Fruit fly (Drosophila melanogaster) whole organism, wandering third instar larva: ENCODE results near the gene osp.
A peak's percentile ranks its signal among the peaks of the same experiment; 100 is the strongest.

Experiments
- Abd-B ChIP-seq: fragments of >200 bp; optimal IDR thresholded peaks from 2 replicates; lab custom pipeline; 2017; ENCODE audit warnings: missing biosample characterization, missing genetic modification characterization
- CG32264 ChIP-seq: fragments of 200-800 bp; sonication (Bioruptor generic); optimal IDR thresholded peaks from 2 replicates; lab custom pipeline; 2016; ENCODE audit warnings: missing biosample characterization, missing genetic modification characterization
- CG9705 ChIP-seq: fragments of 200-800 bp; sonication (Bioruptor generic); optimal IDR thresholded peaks from 2 replicates; lab custom pipeline; 2018; ENCODE audit warnings: missing biosample characterization, mild to moderate bottlenecking, missing genetic modification characterization
- CrebA ChIP-seq: fragments of 200-800 bp; sonication (Bioruptor generic); optimal IDR thresholded peaks from 2 replicates; lab custom pipeline; 2016; ENCODE audit warnings: missing biosample characterization, mild to moderate bottlenecking, missing genetic modification characterization, borderline replicate concordance
- Dfd ChIP-seq: fragments of >200 bp; optimal IDR thresholded peaks from 2 replicates; lab custom pipeline; 2017; ENCODE audit warnings: missing biosample characterization, missing genetic modification characterization
- Dif ChIP-seq: fragments of 200-275, 200-300 bp; sonication (Bioruptor generic); optimal IDR thresholded peaks from 2 replicates; lab custom pipeline; 2018; ENCODE audit warnings: missing biosample characterization, missing genetic modification characterization; ENCODE audit not compliant: partially characterized antibody
- GATAd ChIP-seq: sonication (Bioruptor generic); optimal IDR thresholded peaks from 2 replicates; lab custom pipeline; 2016; ENCODE audit warnings: missing biosample characterization, missing genetic modification characterization
- HLH106 ChIP-seq: fragments of 200-800 bp; optimal IDR thresholded peaks from 3 replicates; lab custom pipeline; 2019; ENCODE audit warnings: missing biosample characterization, mild to moderate bottlenecking, missing genetic modification characterization, moderate library complexity
- Hnf4 ChIP-seq: fragments of 200-800 bp; sonication (Bioruptor generic); optimal IDR thresholded peaks from 2 replicates; lab custom pipeline; 2016; ENCODE audit warnings: missing biosample characterization, mild to moderate bottlenecking, missing genetic modification characterization
- Hr78 ChIP-seq: fragments of >200 bp; optimal IDR thresholded peaks from 2 replicates; lab custom pipeline; 2017; ENCODE audit warnings: missing biosample characterization, missing genetic modification characterization
- Hr83 ChIP-seq: fragments of 200-300 bp; sonication (Bioruptor generic); optimal IDR thresholded peaks from 2 replicates; lab custom pipeline; 2016; ENCODE audit warnings: missing biosample characterization, mild to moderate bottlenecking, missing genetic modification characterization, moderate library complexity; ENCODE audit not compliant: poor library complexity, severe bottlenecking
- Jra ChIP-seq: sonication (Bioruptor generic); optimal IDR thresholded peaks from 2 replicates; lab custom pipeline; 2016; ENCODE audit warnings: missing biosample characterization, missing genetic modification characterization
- Mio ChIP-seq: sonication (Bioruptor generic); optimal IDR thresholded peaks from 2 replicates; lab custom pipeline; 2016; ENCODE audit warnings: missing biosample characterization, missing genetic modification characterization
- Myc ChIP-seq: fragments of >200 bp; optimal IDR thresholded peaks from 2 replicates; lab custom pipeline; 2017
- N ChIP-seq: fragments of >200 bp; optimal IDR thresholded peaks from 2 replicates; lab custom pipeline; 2018; ENCODE audit warnings: missing biosample characterization, missing external identifiers, missing genetic modification characterization
- OdsH ChIP-seq: fragments of 200-800 bp; sonication (Bioruptor generic); optimal IDR thresholded peaks from 2 replicates; lab custom pipeline; 2016; ENCODE audit warnings: missing biosample characterization, mild to moderate bottlenecking, missing genetic modification characterization
- Rel ChIP-seq, 2 experiments: fragments of 200-800 bp; sonication (Bioruptor generic) in 1 of 2; optimal IDR thresholded peaks; 2 replicates in 1 of 2; 3 replicates in 1 of 2; lab custom pipeline; 2016 to 2019; ENCODE audit warnings: mild to moderate bottlenecking in 2 of 2, missing biosample characterization in 2 of 2, missing genetic modification characterization in 2 of 2, moderate library complexity in 1 of 2
- Sp1 ChIP-seq: fragments of 200-800 bp; sonication (Bioruptor generic); optimal IDR thresholded peaks from 3 replicates; lab custom pipeline; 2019; ENCODE audit warnings: missing biosample characterization, mild to moderate bottlenecking, missing genetic modification characterization, moderate library complexity
- Vsx2 ChIP-seq: fragments of 200-300, 225-300 bp; sonication (Bioruptor generic); optimal IDR thresholded peaks from 2 replicates; lab custom pipeline; 2018; ENCODE audit warnings: missing biosample characterization, missing genetic modification characterization; ENCODE audit not compliant: partially characterized antibody
- br ChIP-seq: fragments of 200-800 bp; sonication (Bioruptor generic); optimal IDR thresholded peaks from 2 replicates; lab custom pipeline; 2016; ENCODE audit warnings: missing biosample characterization, missing genetic modification characterization
- brk ChIP-seq: fragments of 200-800 bp; sonication (Bioruptor generic); optimal IDR thresholded peaks from 2 replicates; lab custom pipeline; 2016; ENCODE audit warnings: missing biosample characterization, mild to moderate bottlenecking, missing genetic modification characterization
- dl ChIP-seq, 2 experiments: fragments of 175-275, 200-275 bp in 1 of 2; fragments of 200-275 bp in 1 of 2; sonication (Bioruptor generic); optimal IDR thresholded peaks; lab custom pipeline; 2018; ENCODE audit warnings: mild to moderate bottlenecking in 2 of 2, missing biosample characterization in 2 of 2, missing genetic modification characterization in 2 of 2, moderate library complexity in 2 of 2; ENCODE audit not compliant: partially characterized antibody in 2 of 2, insufficient read depth in 1 of 2
- dmrt93B ChIP-seq: fragments of 200-800 bp; sonication (Bioruptor generic); optimal IDR thresholded peaks from 2 replicates; lab custom pipeline; 2018; ENCODE audit warnings: missing biosample characterization, mild to moderate bottlenecking, missing genetic modification characterization
- dsf ChIP-seq: sonication (Bioruptor generic); optimal IDR thresholded peaks from 2 replicates; lab custom pipeline; 2016; ENCODE audit warnings: missing biosample characterization, missing genetic modification characterization, borderline replicate concordance
- ey ChIP-seq: fragments of 200-800 bp; sonication (Bioruptor generic); optimal IDR thresholded peaks from 2 replicates; lab custom pipeline; 2016; ENCODE audit warnings: missing biosample characterization, missing genetic modification characterization
- foxo ChIP-seq, 2 experiments: fragments of 200-800 bp; sonication (Bioruptor generic); optimal IDR thresholded peaks; 2 replicates in 1 of 2; 3 replicates in 1 of 2; lab custom pipeline; 2016 to 2017; ENCODE audit warnings: missing biosample characterization in 2 of 2, missing genetic modification characterization in 2 of 2
- fru ChIP-seq: fragments of 200-800 bp; sonication (Bioruptor generic); optimal IDR thresholded peaks from 3 replicates; lab custom pipeline; 2016; ENCODE audit warnings: missing biosample characterization, mild to moderate bottlenecking, missing genetic modification characterization
- h ChIP-seq: fragments of 200-800 bp; sonication (Bioruptor generic); optimal IDR thresholded peaks from 3 replicates; lab custom pipeline; 2016; ENCODE audit warnings: missing biosample characterization, mild to moderate bottlenecking, missing genetic modification characterization
- jim ChIP-seq: fragments of 175-275, 200-325 bp; sonication (Bioruptor generic); optimal IDR thresholded peaks from 2 replicates; lab custom pipeline; 2016; ENCODE audit warnings: missing biosample characterization, mild to moderate bottlenecking, missing genetic modification characterization
- lola ChIP-seq: fragments of >200 bp; optimal IDR thresholded peaks from 2 replicates; lab custom pipeline; 2017; ENCODE audit warnings: missing biosample characterization, missing genetic modification characterization
- pan ChIP-seq: fragments of >200 bp; optimal IDR thresholded peaks from 2 replicates; lab custom pipeline; 2017
- psq ChIP-seq: fragments of 200-800 bp; sonication (Bioruptor generic); optimal IDR thresholded peaks from 3 replicates; lab custom pipeline; 2017; ENCODE audit warnings: missing biosample characterization, mild to moderate bottlenecking, missing genetic modification characterization, moderate library complexity
- rgr ChIP-seq: fragments of 200-800 bp; sonication (Bioruptor generic); optimal IDR thresholded peaks from 3 replicates; lab custom pipeline; 2016; ENCODE audit warnings: missing biosample characterization, mild to moderate bottlenecking, missing genetic modification characterization
- sage ChIP-seq: fragments of 200-800 bp; sonication (Bioruptor generic); optimal IDR thresholded peaks from 2 replicates; lab custom pipeline; 2016; ENCODE audit warnings: missing biosample characterization, mild to moderate bottlenecking, missing genetic modification characterization
- sv ChIP-seq: fragments of 200-800 bp; sonication (Bioruptor generic); optimal IDR thresholded peaks from 3 replicates; lab custom pipeline; 2016; ENCODE audit warnings: missing biosample characterization, missing genetic modification characterization
- tai ChIP-seq: sonication (Bioruptor generic); optimal IDR thresholded peaks from 2 replicates; lab custom pipeline; 2016; ENCODE audit warnings: missing biosample characterization, missing genetic modification characterization
- usp ChIP-seq: fragments of >200 bp; optimal IDR thresholded peaks from 2 replicates; lab custom pipeline; 2017; ENCODE audit warnings: missing biosample characterization, missing genetic modification characterization
- woc ChIP-seq: sonication (Bioruptor generic); optimal IDR thresholded peaks from 2 replicates; lab custom pipeline; 2016; ENCODE audit warnings: missing biosample characterization, mild to moderate bottlenecking, missing genetic modification characterization

Gene osp

dm6 chr2L:14614444-14614843, 74.7 kb downstream of the osp start:
- peak; percentile 20 for TF ChIP-seq Sp1 (GFP tag; lab: Kevin White, UChicago)
- peak; percentile 36 for TF ChIP-seq HLH106 (tag; lab: Kevin White, UChicago)
- no peak for TF ChIP-seq GATAd (GFP tag; lab: Kevin White, UChicago)

dm6 chr2L:14612998-14613955, 75.9 kb downstream of the osp start:
- no peak for TF ChIP-seq Rel (GFP tag; optimal IDR thresholded peaks at IDR 0.05; lab: Kevin White, UChicago)
- TF ChIP-seq Rel (tag; optimal IDR thresholded peaks at IDR 0.05; lab: Kevin White, UChicago), result no peak
- no peak for TF ChIP-seq Mio
- TF ChIP-seq br (GFP tag; lab: Kevin White, UChicago), result peak; percentile 35
- TF ChIP-seq sv (GFP tag; lab: Kevin White, UChicago), result peak; percentile 62
- TF ChIP-seq Sp1 (GFP tag; lab: Kevin White, UChicago), result peak; percentile 65
- no peak for TF ChIP-seq sage (GFP tag; lab: Kevin White, UChicago)
- no peak for TF ChIP-seq Dfd
- no peak for TF ChIP-seq dsf (GFP tag; lab: Kevin White, UChicago)
- no peak for TF ChIP-seq Dif
- TF ChIP-seq psq (GFP tag; lab: Kevin White, UChicago), result peak; percentile 63
- TF ChIP-seq dmrt93B (GFP tag; lab: Kevin White, UChicago), result peak; percentile 27
- no peak for TF ChIP-seq woc
- no peak for TF ChIP-seq usp (GFP tag; lab: Kevin White, UChicago)
- TF ChIP-seq N (GFP tag; lab: Kevin White, UChicago), result no peak
- no peak for TF ChIP-seq pan (lab: Kevin White, UChicago)
- no peak for TF ChIP-seq Hr78
- peak; percentile 39 for TF ChIP-seq ey
- no peak for TF ChIP-seq dl (GFP tag; optimal IDR thresholded peaks at IDR 0.05; lab: Kevin White, UChicago; ENCODE audit: insufficient read depth in 1 of 2, partially characterized antibody in 2 of 2)
- peak in 1 of 2 experiments; percentile 75 for TF ChIP-seq foxo (GFP tag; optimal IDR thresholded peaks at IDR 0.05; lab: Kevin White, UChicago)
- no peak for TF ChIP-seq jim
- peak; percentile 49 for TF ChIP-seq HLH106 (tag; lab: Kevin White, UChicago)
- TF ChIP-seq Hr83, result no peak
- TF ChIP-seq Abd-B (GFP tag; lab: Kevin White, UChicago), result no peak
- TF ChIP-seq CG32264 (GFP tag; lab: Kevin White, UChicago), result no peak
- TF ChIP-seq tai (GFP tag; lab: Kevin White, UChicago), result peak; percentile 60
- peak; percentile 82 for TF ChIP-seq OdsH (GFP tag; lab: Kevin White, UChicago)
- no peak for TF ChIP-seq lola
- TF ChIP-seq CrebA (GFP tag; lab: Kevin White, UChicago), result no peak
- peak; percentile 9 for TF ChIP-seq h (GFP tag; lab: Kevin White, UChicago)
- no peak for TF ChIP-seq GATAd (GFP tag; lab: Kevin White, UChicago)
- peak; percentile 52 for TF ChIP-seq Hnf4
- TF ChIP-seq brk, result peak; percentile 21
- TF ChIP-seq CG9705, result no peak
- no peak for TF ChIP-seq Jra (GFP tag; lab: Kevin White, UChicago)
- peak; percentile 69 for TF ChIP-seq fru (GFP tag; lab: Kevin White, UChicago)
- peak; percentile 77 for TF ChIP-seq rgr
- no peak for TF ChIP-seq Myc (lab: Kevin White, UChicago)
- TF ChIP-seq Vsx2, result no peak
